Worm (Caenorhabditis elegans) whole organism, late embryonic: ENCODE results near the gene ZK666.11.

Experiments
- C08G9.2 ChIP-seq: sonication (generic microtip); optimal IDR thresholded peaks from 2 replicates; lab custom pipeline; 2016; ENCODE audit warnings: mild to moderate bottlenecking, missing genetic modification characterization, moderate library complexity, missing compliant biosample characterization
- C38D4.7 ChIP-seq: fragments of 200-800 bp; sonication (Bioruptor generic); optimal IDR thresholded peaks from 2 replicates; lab custom pipeline; 2018; ENCODE audit warnings: mild to moderate bottlenecking, missing genetic modification characterization, moderate library complexity, missing compliant biosample characterization
- K09A11.1 ChIP-seq: sonication (generic microtip); optimal IDR thresholded peaks from 2 replicates; lab custom pipeline; 2017; ENCODE audit warnings: antibody characterized with exemption, mild to moderate bottlenecking, missing genetic modification characterization, missing compliant biosample characterization; ENCODE audit not compliant: insufficient read depth
- T23F11.4 ChIP-seq: fragments of 200-800 bp; sonication (Bioruptor generic); optimal IDR thresholded peaks from 2 replicates; lab custom pipeline; 2018; ENCODE audit warnings: mild to moderate bottlenecking, missing genetic modification characterization, missing compliant biosample characterization
- Y22D7AL.16 ChIP-seq: sonication (generic microtip); optimal IDR thresholded peaks from 2 replicates; lab custom pipeline; 2016; ENCODE audit warnings: missing genetic modification characterization, missing compliant biosample characterization
- ama-1 ChIP-seq: fragments of 150-350 bp; optimal IDR thresholded peaks from 2 replicates; lab custom pipeline; 2014
- ceh-19 ChIP-seq: fragments of 200-800 bp; sonication (Bioruptor generic); optimal IDR thresholded peaks from 2 replicates; lab custom pipeline; 2018; ENCODE audit warnings: mild to moderate bottlenecking, missing genetic modification characterization, missing compliant biosample characterization
- ceh-2 ChIP-seq: sonication (generic microtip); optimal IDR thresholded peaks from 2 replicates; lab custom pipeline; 2016; ENCODE audit warnings: missing genotype, missing genetic modification characterization, missing compliant biosample characterization
- ceh-30 ChIP-seq: fragments of 150-350 bp; optimal IDR thresholded peaks from 2 replicates; lab custom pipeline; 2014; ENCODE audit warnings: missing biosample characterization, missing genetic modification characterization
- ceh-31 ChIP-seq: sonication (generic microtip); optimal IDR thresholded peaks from 2 replicates; lab custom pipeline; 2016; ENCODE audit warnings: missing genetic modification characterization, missing compliant biosample characterization
- ceh-45 ChIP-seq: fragments of 200-800 bp; sonication (Bioruptor generic); IDR thresholded peaks from 2 replicates; pipeline ENCODE4 v1.3.6; 2022; ENCODE audit warnings: missing genetic modification reagents, missing genetic modification characterization, missing compliant biosample characterization
- ceh-48 ChIP-seq: sonication (generic microtip); optimal IDR thresholded peaks from 2 replicates; lab custom pipeline; 2016; ENCODE audit warnings: missing genetic modification characterization, inconsistent platforms, missing compliant biosample characterization
- ceh-6 ChIP-seq: fragments of 200-800 bp; sonication (Bioruptor generic); optimal IDR thresholded peaks from 2 replicates; lab custom pipeline; 2018; ENCODE audit warnings: mild to moderate bottlenecking, missing genetic modification characterization, missing compliant biosample characterization
- ceh-9 ChIP-seq: sonication (generic microtip); optimal IDR thresholded peaks from 2 replicates; lab custom pipeline; 2016; ENCODE audit warnings: mild to moderate bottlenecking, missing genetic modification characterization, inconsistent platforms, missing compliant biosample characterization
- elt-2 ChIP-seq: sonication (generic microtip); optimal IDR thresholded peaks from 2 replicates; lab custom pipeline; 2016; ENCODE audit warnings: missing genetic modification reagents, missing genetic modification characterization, missing compliant biosample characterization
- hlh-13 ChIP-seq: fragments of 200-800 bp; sonication (Bioruptor generic); optimal IDR thresholded peaks from 2 replicates; lab custom pipeline; 2018; ENCODE audit warnings: mild to moderate bottlenecking, missing genetic modification characterization, missing compliant biosample characterization
- hlh-15 ChIP-seq: sonication (generic microtip); optimal IDR thresholded peaks from 2 replicates; lab custom pipeline; 2016; ENCODE audit warnings: missing genetic modification characterization, missing compliant biosample characterization
- hlh-30 ChIP-seq: sonication (generic microtip); optimal IDR thresholded peaks from 2 replicates; lab custom pipeline; 2017; ENCODE audit warnings: antibody characterized with exemption, missing genetic modification characterization, missing compliant biosample characterization; ENCODE audit not compliant: insufficient read depth
- hlh-6 ChIP-seq: sonication (generic microtip); optimal IDR thresholded peaks from 2 replicates; lab custom pipeline; 2016; ENCODE audit warnings: missing genotype, missing genetic modification characterization, missing compliant biosample characterization
- lim-6 ChIP-seq: sonication (generic microtip); optimal IDR thresholded peaks from 2 replicates; lab custom pipeline; 2016; ENCODE audit warnings: missing genetic modification characterization, missing compliant biosample characterization
- lin-11 ChIP-seq: fragments of 200-800 bp; sonication (Bioruptor generic); optimal IDR thresholded peaks from 2 replicates; lab custom pipeline; 2018; ENCODE audit warnings: mild to moderate bottlenecking, missing genetic modification characterization, missing compliant biosample characterization
- nhr-232 ChIP-seq: sonication (generic microtip); optimal IDR thresholded peaks from 2 replicates; lab custom pipeline; 2016; ENCODE audit warnings: missing genetic modification characterization, missing compliant biosample characterization
- npax-4 ChIP-seq: sonication (generic microtip); optimal IDR thresholded peaks from 2 replicates; lab custom pipeline; 2016; ENCODE audit warnings: missing genetic modification characterization, missing compliant biosample characterization
- odd-2 ChIP-seq: sonication (generic microtip); optimal IDR thresholded peaks from 2 replicates; lab custom pipeline; 2017; ENCODE audit warnings: antibody characterized with exemption, mild to moderate bottlenecking, missing genetic modification characterization, missing compliant biosample characterization
- pag-3 ChIP-seq: sonication (generic microtip); optimal IDR thresholded peaks from 2 replicates; lab custom pipeline; 2016; ENCODE audit warnings: missing compliant biosample characterization, missing genetic modification characterization, borderline replicate concordance
- ref-2 ChIP-seq: sonication (generic microtip); optimal IDR thresholded peaks from 2 replicates; lab custom pipeline; 2016; ENCODE audit warnings: missing genetic modification characterization, missing compliant biosample characterization
- rnt-1 ChIP-seq: sonication (generic microtip); optimal IDR thresholded peaks from 2 replicates; lab custom pipeline; 2016; ENCODE audit warnings: missing genetic modification characterization, missing compliant biosample characterization
- sox-2 ChIP-seq: fragments of 200-800 bp; sonication (Bioruptor generic); IDR thresholded peaks from 2 replicates; pipeline ENCODE4 v1.3.6; 2022; ENCODE audit warnings: missing genetic modification reagents, missing genetic modification characterization, missing compliant biosample characterization
- unc-42 ChIP-seq: sonication (generic microtip); optimal IDR thresholded peaks from 2 replicates; lab custom pipeline; 2016; ENCODE audit warnings: missing genotype, missing genetic modification characterization, missing compliant biosample characterization
- unc-55 ChIP-seq: sonication (generic microtip); optimal IDR thresholded peaks from 2 replicates; lab custom pipeline; 2017; ENCODE audit warnings: missing biosample characterization, missing genetic modification reagents, missing genetic modification characterization
- zip-5 ChIP-seq: sonication (generic microtip); optimal IDR thresholded peaks from 2 replicates; lab custom pipeline; 2016; ENCODE audit warnings: missing genetic modification characterization, missing compliant biosample characterization

Gene ZK666.11

DNA sequence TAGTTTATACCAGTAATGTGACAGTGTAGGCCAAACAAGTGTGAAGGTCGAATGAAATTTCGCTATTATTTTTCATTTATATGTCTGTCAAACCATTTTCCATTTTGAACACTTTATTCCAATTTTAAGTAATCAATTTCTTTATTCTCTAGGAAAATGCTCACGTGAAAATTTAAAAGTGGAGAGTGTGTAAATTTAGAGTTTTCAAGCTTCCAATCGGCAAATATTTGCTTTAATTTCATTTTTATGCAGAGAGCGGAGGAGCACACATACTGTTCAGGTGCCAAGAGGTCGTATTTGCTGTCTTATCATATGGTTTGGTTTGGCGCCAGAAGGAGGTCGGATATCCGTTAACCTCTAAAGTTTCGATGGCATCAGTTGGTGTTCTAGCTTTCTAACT is 35.5 kb upstream of the ZK666.11 start:
- no peak for TF ChIP-seq lin-11 (tag; lab: Kevin White, UChicago)

DNA sequence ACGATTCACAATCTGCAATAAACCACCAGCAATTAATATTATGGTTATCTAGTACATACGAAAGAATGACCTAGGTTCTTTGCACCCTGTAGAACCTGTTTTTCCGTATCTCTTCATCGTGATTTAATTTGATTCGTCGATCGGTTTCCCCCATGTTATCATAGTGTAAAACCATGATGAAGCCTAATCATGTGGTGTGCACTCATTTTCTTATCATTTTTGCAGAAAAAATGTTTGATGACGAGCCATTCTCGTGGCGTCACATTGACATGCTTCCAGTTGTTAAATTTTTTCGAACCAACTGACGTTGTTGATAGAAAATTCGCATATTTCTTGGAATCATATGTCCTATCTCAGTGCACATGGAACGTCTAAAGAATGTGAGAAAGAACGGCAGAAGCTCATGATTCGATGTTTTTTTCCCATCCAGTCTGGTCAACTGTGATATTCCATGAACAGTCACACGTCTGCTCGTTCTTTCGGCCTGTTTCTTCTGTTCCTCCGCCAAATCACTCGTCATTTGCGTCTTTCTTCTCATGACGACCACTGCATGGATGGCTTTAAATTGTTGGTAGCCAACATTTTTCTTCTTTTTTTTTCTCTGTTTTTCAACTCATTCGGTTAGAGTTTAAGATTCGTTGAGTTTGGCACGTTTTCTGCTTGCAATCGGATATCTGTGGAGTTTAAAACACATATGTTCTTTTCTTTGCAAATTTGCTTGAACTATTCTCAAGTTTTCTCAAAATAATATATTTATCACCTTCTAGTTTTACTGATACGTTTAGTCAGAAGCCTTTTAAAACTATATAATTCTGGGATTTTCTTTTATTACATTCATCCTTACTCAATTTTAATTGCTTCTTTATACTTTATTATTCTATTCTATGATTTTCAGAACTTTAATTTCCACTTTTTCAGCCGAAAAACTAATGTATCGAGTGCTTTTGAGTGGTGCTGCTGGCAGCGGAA is 34.7 kb upstream of the ZK666.11 start, which contains the start of gene ZK673.2:
ZK673.2 (plus strand) TSS at position 919 of the 969 bp plus-strand sequence.
- no peak for TF ChIP-seq ceh-31
- TF ChIP-seq npax-4 (tag; lab: Kevin White, UChicago): no peak
- TF ChIP-seq ceh-9: no peak
- TF ChIP-seq ceh-45 (GFP tag; lab: Robert Waterston, UW): no peak
- TF ChIP-seq rnt-1 (tag; lab: Kevin White, UChicago): no peak
- TF ChIP-seq hlh-15 (tag; lab: Kevin White, UChicago): no peak
- TF ChIP-seq lim-6 (tag; lab: Kevin White, UChicago): no peak
- no peak for TF ChIP-seq K09A11.1 (tag; lab: Kevin White, UChicago)
- no peak for TF ChIP-seq hlh-30 (tag; lab: Kevin White, UChicago)
- TF ChIP-seq C08G9.2 (tag; lab: Kevin White, UChicago): no peak
- no peak for TF ChIP-seq sox-2 (GFP tag; lab: Robert Waterston, UW)
- TF ChIP-seq odd-2 (tag; lab: Kevin White, UChicago): no peak
- TF ChIP-seq hlh-13 (GFP tag; lab: Kevin White, UChicago): no peak
- no peak for TF ChIP-seq nhr-232
- TF ChIP-seq ceh-30 (tag; lab: Kevin White, UChicago): no peak
- TF ChIP-seq ama-1: no peak
- TF ChIP-seq elt-2 (tag; lab: Kevin White, UChicago): no peak
- TF ChIP-seq ceh-48 (tag; lab: Kevin White, UChicago): no peak

DNA sequence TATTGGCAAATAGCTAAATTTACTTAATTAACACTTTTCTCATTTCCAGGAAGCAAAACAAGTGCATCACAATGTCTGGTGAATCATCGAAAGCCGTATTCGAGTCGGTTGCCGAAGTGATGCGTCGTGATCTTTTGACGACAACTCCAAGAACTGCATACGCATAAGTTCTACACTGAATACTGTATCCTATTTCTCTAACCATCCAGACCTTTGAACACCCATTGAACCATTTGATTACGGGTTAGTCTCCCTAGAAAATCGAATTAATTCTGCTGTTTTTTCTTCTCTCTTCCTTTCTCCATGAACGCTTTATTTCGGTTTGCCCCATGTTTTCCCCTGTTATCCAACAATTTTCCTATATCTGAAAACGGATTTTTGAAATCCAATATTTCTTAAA is 32.6 kb upstream of the ZK666.11 start, which contains the start of gene lin-56:
lin-56 (plus strand) TSS at position 301 of the 400 bp plus-strand sequence.
- TF ChIP-seq ceh-9 (no peak), lim-6 (tag; lab: Kevin White, UChicago) (no peak)

DNA sequence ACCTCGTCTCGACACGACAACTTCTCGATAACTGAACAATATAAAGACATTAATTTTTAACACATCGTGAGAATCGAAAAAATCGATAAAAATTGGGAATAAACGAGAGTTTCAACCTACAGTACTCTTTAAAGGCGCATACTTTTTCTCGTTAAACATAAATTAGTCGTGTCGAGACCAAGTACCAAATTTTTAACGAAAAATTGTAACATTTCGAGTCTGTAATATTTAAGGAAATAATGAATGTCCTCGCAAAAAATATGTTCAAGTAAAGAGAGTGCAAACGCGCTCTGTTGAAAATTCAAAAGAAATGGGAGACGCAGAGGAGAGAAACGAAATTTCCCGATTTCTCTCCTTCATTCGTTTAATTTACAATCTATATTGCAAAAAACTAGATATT is 32.0 kb upstream of the ZK666.11 start:
- no peak for TF ChIP-seq zip-5 (tag; lab: Kevin White, UChicago)
- TF ChIP-seq ceh-19 (GFP tag; lab: Kevin White, UChicago): no peak
- TF ChIP-seq ceh-6 (GFP tag; lab: Kevin White, UChicago): no peak
- TF ChIP-seq ceh-2: no peak
- no peak for TF ChIP-seq T23F11.4 (GFP tag; lab: Kevin White, UChicago)
- TF ChIP-seq lin-11 (tag; lab: Kevin White, UChicago): no peak
- TF ChIP-seq Y22D7AL.16 (tag; lab: Kevin White, UChicago): no peak
- TF ChIP-seq unc-42: no peak
- TF ChIP-seq C08G9.2 (tag; lab: Kevin White, UChicago): no peak
- TF ChIP-seq C38D4.7 (GFP tag; lab: Kevin White, UChicago): no peak
- TF ChIP-seq hlh-6 (tag; lab: Kevin White, UChicago): no peak
- no peak for TF ChIP-seq unc-55 (GFP tag; lab: Kevin White, UChicago)
- TF ChIP-seq pag-3 (tag; lab: Kevin White, UChicago): no peak
- TF ChIP-seq hlh-15 (tag; lab: Kevin White, UChicago): no peak

DNA sequence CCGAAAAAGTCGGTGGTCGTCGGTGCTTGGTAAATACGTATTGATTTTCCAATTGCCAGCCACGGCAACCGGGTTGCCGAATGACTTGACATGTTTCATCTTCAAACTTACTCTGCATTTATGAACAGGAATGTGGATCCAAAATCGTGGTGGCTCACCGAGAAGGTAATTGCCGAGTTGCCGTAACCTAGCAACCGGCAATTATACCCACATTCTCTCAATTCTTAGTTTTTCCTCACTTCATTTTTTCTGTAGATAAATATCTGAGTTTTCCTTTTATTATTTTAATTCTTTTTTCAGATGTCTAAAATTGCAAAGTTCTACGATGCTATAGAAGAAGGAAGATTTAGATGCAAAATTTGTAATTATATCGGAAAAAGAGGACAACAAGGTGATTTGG is 29.7 kb upstream of the ZK666.11 start, which contains the start of gene ZK673.4:
ZK673.4 (plus strand) TSS at position 301 of the 400 bp plus-strand sequence.
- no peak for TF ChIP-seq ref-2 (tag; lab: Kevin White, UChicago)
- TF ChIP-seq pag-3 (tag; lab: Kevin White, UChicago): no peak
